Fruit fly (Drosophila melanogaster) whole organism, prepupa: Measurements from ENCODE around the gene CG7920.
A peak's percentile ranks its signal among the peaks of the same experiment; 100 is the strongest.

Experiments used
- Blimp-1 ChIP-seq: fragments of 200-800 bp; sonication (Bioruptor generic); optimal IDR thresholded peaks from 3 replicates; lab custom pipeline; 2017; ENCODE audit warnings: missing biosample characterization, missing genetic modification characterization, mild to moderate bottlenecking, moderate library complexity, missing genetic modification reagents
- CG10631 ChIP-seq: fragments of 200-800 bp; sonication (Bioruptor generic); optimal IDR thresholded peaks from 2 replicates; lab custom pipeline; 2016; ENCODE audit warnings: missing biosample characterization, missing genetic modification characterization
- CG11294 ChIP-seq: fragments of 200-800 bp; sonication (Bioruptor generic); IDR thresholded peaks from 2 replicates; pipeline ENCODE4 v1.3.6; 2022; ENCODE audit warnings: missing biosample characterization, missing genetic modification characterization
- CG11762 ChIP-seq: fragments of 200-800 bp; sonication (Bioruptor generic); optimal IDR thresholded peaks from 3 replicates; lab custom pipeline; 2016; ENCODE audit warnings: missing biosample characterization, missing genetic modification characterization; ENCODE audit not compliant: insufficient read depth
- CG11902 ChIP-seq: fragments of 200-800 bp; sonication (Bioruptor generic); optimal IDR thresholded peaks from 3 replicates; lab custom pipeline; 2016; ENCODE audit warnings: missing biosample characterization, missing genetic modification characterization
- CG15336 ChIP-seq: fragments of 200-800 bp; sonication (Bioruptor generic); IDR thresholded peaks from 2 replicates; pipeline ENCODE4 v1.3.6; 2022; ENCODE audit warnings: missing biosample characterization, missing genetic modification characterization
- CG1621 ChIP-seq: fragments of 200-800 bp; sonication (Bioruptor generic); optimal IDR thresholded peaks from 3 replicates; lab custom pipeline; 2018; ENCODE audit warnings: missing biosample characterization, mild to moderate bottlenecking, missing genetic modification characterization
- CG16779 ChIP-seq: fragments of 200-800 bp; sonication (Bioruptor generic); optimal IDR thresholded peaks from 3 replicates; lab custom pipeline; 2017; ENCODE audit warnings: missing biosample characterization, mild to moderate bottlenecking, missing genetic modification characterization
- CG31627 ChIP-seq: fragments of 200-800 bp; sonication (Bioruptor generic); optimal IDR thresholded peaks from 3 replicates; lab custom pipeline; 2016; ENCODE audit warnings: missing biosample characterization, missing genetic modification characterization
- CG32006 ChIP-seq: fragments of 200-800 bp; sonication (Bioruptor generic); optimal IDR thresholded peaks from 3 replicates; lab custom pipeline; 2017; ENCODE audit warnings: missing biosample characterization, mild to moderate bottlenecking, missing genetic modification characterization
- CG34406 ChIP-seq: fragments of 200-800 bp; sonication (Bioruptor generic); optimal IDR thresholded peaks from 3 replicates; lab custom pipeline; 2016; ENCODE audit warnings: missing biosample characterization, missing genetic modification characterization
- CG3919 ChIP-seq: fragments of 200-800 bp; sonication (Bioruptor generic); optimal IDR thresholded peaks from 3 replicates; lab custom pipeline; 2016; ENCODE audit warnings: missing biosample characterization, missing genetic modification characterization
- CG4318 ChIP-seq: fragments of 200-800 bp; sonication (Bioruptor generic); optimal IDR thresholded peaks from 3 replicates; lab custom pipeline; 2017; ENCODE audit warnings: missing biosample characterization, mild to moderate bottlenecking, missing genetic modification characterization
- CG6163 ChIP-seq: fragments of 200-800 bp; sonication (Bioruptor generic); IDR thresholded peaks from 3 replicates; pipeline ENCODE4 v1.3.6; 2022; ENCODE audit warnings: missing biosample characterization, missing genetic modification characterization
- CG6276 ChIP-seq: fragments of 200-800 bp; sonication (Bioruptor generic); optimal IDR thresholded peaks from 2 replicates; lab custom pipeline; 2017; ENCODE audit warnings: missing biosample characterization, mild to moderate bottlenecking, missing genetic modification characterization
- CG6792 ChIP-seq: fragments of 200-800 bp; sonication (Bioruptor generic); optimal IDR thresholded peaks from 3 replicates; lab custom pipeline; 2016; ENCODE audit warnings: missing biosample characterization, missing genetic modification characterization
- CG6854 ChIP-seq: fragments of 200-800 bp; sonication (Bioruptor generic); optimal IDR thresholded peaks from 2 replicates; lab custom pipeline; 2017; ENCODE audit warnings: missing biosample characterization, mild to moderate bottlenecking, missing genetic modification characterization
- CG7368 ChIP-seq: fragments of 200-800 bp; sonication (Bioruptor generic); optimal IDR thresholded peaks from 3 replicates; lab custom pipeline; 2016; ENCODE audit warnings: missing biosample characterization, missing genetic modification characterization
- CG8119 ChIP-seq: fragments of 200-800 bp; sonication (Bioruptor generic); IDR thresholded peaks from 3 replicates; pipeline ENCODE4 v1.3.6; 2022; ENCODE audit warnings: missing biosample characterization, missing genetic modification characterization
- CG8319 ChIP-seq: fragments of 200-800 bp; sonication (Bioruptor generic); optimal IDR thresholded peaks from 3 replicates; lab custom pipeline; 2016; ENCODE audit warnings: missing biosample characterization, missing genetic modification characterization
- CG8632 ChIP-seq: fragments of 200-800 bp; sonication (Bioruptor generic); optimal IDR thresholded peaks from 3 replicates; lab custom pipeline; 2016; ENCODE audit warnings: missing biosample characterization, missing genetic modification characterization
- CG9139 ChIP-seq: fragments of 200-800 bp; sonication (Bioruptor generic); optimal IDR thresholded peaks from 3 replicates; lab custom pipeline; 2017; ENCODE audit warnings: missing biosample characterization, mild to moderate bottlenecking, missing genetic modification characterization
- Eip75B ChIP-seq: fragments of 200-800 bp; sonication (Bioruptor generic); optimal IDR thresholded peaks from 3 replicates; lab custom pipeline; 2016; ENCODE audit warnings: missing biosample characterization, missing genetic modification characterization
- Eip78C ChIP-seq: fragments of 200-800 bp; sonication (Bioruptor generic); peaks from one replicate; lab custom pipeline; 2016; ENCODE audit warnings: missing biosample characterization, missing genetic modification characterization
- Ets21C ChIP-seq: fragments of 200-800 bp; sonication (Bioruptor generic); optimal IDR thresholded peaks from 3 replicates; lab custom pipeline; 2016; ENCODE audit warnings: missing biosample characterization, missing genetic modification characterization
- Ets96B ChIP-seq: fragments of 200-800 bp; optimal IDR thresholded peaks from 2 replicates; lab custom pipeline; 2019; ENCODE audit warnings: missing biosample characterization, mild to moderate bottlenecking, missing genetic modification characterization, moderate library complexity
- Hr38 ChIP-seq: sonication (Bioruptor generic); optimal IDR thresholded peaks from 2 replicates; lab custom pipeline; 2016; ENCODE audit warnings: missing biosample characterization, missing genetic modification characterization
- Hr39 ChIP-seq: fragments of 200-800 bp; sonication (Bioruptor generic); optimal IDR thresholded peaks from 2 replicates; lab custom pipeline; 2016; ENCODE audit warnings: missing biosample characterization, missing genetic modification characterization
- Hr4 ChIP-seq: fragments of 200-800 bp; sonication (Bioruptor generic); optimal IDR thresholded peaks from 3 replicates; lab custom pipeline; 2016; ENCODE audit warnings: missing biosample characterization, missing genetic modification characterization
- Lpt ChIP-seq: fragments of 200-800 bp; sonication (Bioruptor generic); optimal IDR thresholded peaks from 3 replicates; lab custom pipeline; 2016; ENCODE audit warnings: missing biosample characterization, missing genetic modification characterization
- Met ChIP-seq: fragments of 200-800 bp; sonication (Bioruptor generic); optimal IDR thresholded peaks from 3 replicates; lab custom pipeline; 2016; ENCODE audit warnings: missing biosample characterization, missing genetic modification characterization
- OdsH ChIP-seq: fragments of 200-800 bp; sonication (Bioruptor generic); optimal IDR thresholded peaks from 3 replicates; lab custom pipeline; 2016; ENCODE audit warnings: missing biosample characterization, missing genetic modification characterization
- Smox ChIP-seq: fragments of 200-800 bp; sonication (Bioruptor generic); optimal IDR thresholded peaks from 3 replicates; lab custom pipeline; 2016; ENCODE audit warnings: missing biosample characterization, missing genetic modification characterization
- Sox102F ChIP-seq: fragments of 200-800 bp; sonication (Bioruptor generic); optimal IDR thresholded peaks from 2 replicates; lab custom pipeline; 2016; ENCODE audit warnings: missing biosample characterization, mild to moderate bottlenecking, missing genetic modification characterization
- Sox14 ChIP-seq: fragments of 200-800 bp; sonication (Bioruptor generic); optimal IDR thresholded peaks from 3 replicates; lab custom pipeline; 2016; ENCODE audit warnings: missing biosample characterization, missing genetic modification characterization
- Sox15 ChIP-seq: fragments of 200-800 bp; sonication (Bioruptor generic); optimal IDR thresholded peaks from 3 replicates; lab custom pipeline; 2016; ENCODE audit warnings: missing biosample characterization, missing genetic modification characterization
- achi ChIP-seq: fragments of 200-800 bp; sonication (Bioruptor generic); optimal IDR thresholded peaks from 3 replicates; lab custom pipeline; 2016; ENCODE audit warnings: missing biosample characterization, missing genetic modification characterization
- acj6 ChIP-seq: fragments of 200-800 bp; sonication (Bioruptor generic); optimal IDR thresholded peaks from 3 replicates; lab custom pipeline; 2016; ENCODE audit warnings: missing biosample characterization, missing genetic modification characterization
- cyc ChIP-seq: fragments of 200-800 bp; sonication (Bioruptor generic); optimal IDR thresholded peaks from 3 replicates; lab custom pipeline; 2016; ENCODE audit warnings: missing biosample characterization, missing genetic modification characterization
- dac ChIP-seq: fragments of 200-800 bp; sonication (Bioruptor generic); optimal IDR thresholded peaks from 2 replicates; lab custom pipeline; 2017; ENCODE audit warnings: missing biosample characterization, mild to moderate bottlenecking, missing genetic modification characterization
- dsx ChIP-seq: fragments of 200-800 bp; optimal IDR thresholded peaks from 3 replicates; lab custom pipeline; 2019; ENCODE audit warnings: missing biosample characterization, mild to moderate bottlenecking, missing genetic modification characterization, moderate library complexity; ENCODE audit not compliant: poor library complexity, severe bottlenecking
- eg ChIP-seq: fragments of 200-800 bp; sonication (Bioruptor generic); IDR thresholded peaks from 3 replicates; pipeline ENCODE4 v1.3.6; 2022; ENCODE audit warnings: missing biosample characterization, missing genetic modification characterization
- esn ChIP-seq: fragments of 200-800 bp; sonication (Bioruptor generic); optimal IDR thresholded peaks from 2 replicates; lab custom pipeline; 2016; ENCODE audit warnings: missing biosample characterization, mild to moderate bottlenecking, missing genetic modification characterization, moderate library complexity
- fd59A ChIP-seq: fragments of 200-800 bp; sonication (Bioruptor generic); optimal IDR thresholded peaks from 2 replicates; lab custom pipeline; 2017; ENCODE audit warnings: missing biosample characterization, mild to moderate bottlenecking, missing genetic modification characterization, missing genetic modification reagents
- fd85E ChIP-seq: fragments of 200-800 bp; sonication (Bioruptor generic); optimal IDR thresholded peaks from 3 replicates; lab custom pipeline; 2016; ENCODE audit warnings: missing biosample characterization, missing genetic modification characterization
- net ChIP-seq: fragments of 200-800 bp; sonication (Bioruptor generic); optimal IDR thresholded peaks from 3 replicates; lab custom pipeline; 2016; ENCODE audit warnings: missing biosample characterization, missing genetic modification characterization
- pdm3 ChIP-seq: fragments of 200-800 bp; sonication (Bioruptor generic); optimal IDR thresholded peaks from 3 replicates; lab custom pipeline; 2016; ENCODE audit warnings: missing biosample characterization, missing genetic modification characterization
- salr ChIP-seq, 2 experiments: fragments of 200-800 bp; sonication (Bioruptor generic); optimal IDR thresholded peaks; 3 replicates each; lab custom pipeline; 2016 to 2018; ENCODE audit warnings: missing biosample characterization in 2 of 2, missing genetic modification characterization in 2 of 2, mild to moderate bottlenecking in 1 of 2
- spab ChIP-seq: fragments of 200-800 bp; sonication (Bioruptor generic); optimal IDR thresholded peaks from 2 replicates; lab custom pipeline; 2017; ENCODE audit warnings: missing biosample characterization, mild to moderate bottlenecking, missing genetic modification characterization, missing genetic modification reagents
- svp ChIP-seq: fragments of 200-800 bp; sonication (Bioruptor generic); peaks from one replicate; lab custom pipeline; 2016; ENCODE audit warnings: missing biosample characterization, missing genetic modification characterization
- topi ChIP-seq: fragments of 200-800 bp; sonication (Bioruptor generic); optimal IDR thresholded peaks from 3 replicates; lab custom pipeline; 2016; ENCODE audit warnings: missing biosample characterization, missing genetic modification characterization
- vri ChIP-seq: fragments of 200-800 bp; sonication (Bioruptor generic); optimal IDR thresholded peaks from 3 replicates; lab custom pipeline; 2016; ENCODE audit warnings: missing biosample characterization, mild to moderate bottlenecking, missing genetic modification characterization

The CG7920 gene

DNA sequence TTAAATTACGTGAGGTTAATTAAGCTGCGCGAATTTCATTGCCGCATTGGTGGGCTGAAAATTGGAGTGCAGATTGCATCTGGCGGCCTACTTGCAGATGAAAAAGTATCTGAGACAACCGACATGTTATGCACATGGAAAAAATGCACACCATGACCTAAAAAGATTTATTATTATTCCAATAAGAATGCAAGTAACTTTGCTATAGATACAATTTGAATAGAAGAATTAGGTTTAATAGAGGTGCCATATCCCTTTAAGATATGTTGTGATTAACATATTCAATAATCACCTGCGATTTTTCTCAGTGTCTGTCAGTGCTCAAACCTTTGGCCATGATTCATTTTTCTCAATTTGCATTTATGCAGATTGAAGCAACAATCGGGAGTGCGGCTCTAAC, 33.6 kb downstream of the CG7920 start (continued):
- no peak for TF ChIP-seq net (GFP tag; lab: Kevin White, UChicago)
- TF ChIP-seq Sox15 (GFP tag; lab: Kevin White, UChicago), result no peak
- TF ChIP-seq CG9139 (GFP tag; lab: Kevin White, UChicago), result no peak
- TF ChIP-seq CG34406, result peak; percentile 18

DNA sequence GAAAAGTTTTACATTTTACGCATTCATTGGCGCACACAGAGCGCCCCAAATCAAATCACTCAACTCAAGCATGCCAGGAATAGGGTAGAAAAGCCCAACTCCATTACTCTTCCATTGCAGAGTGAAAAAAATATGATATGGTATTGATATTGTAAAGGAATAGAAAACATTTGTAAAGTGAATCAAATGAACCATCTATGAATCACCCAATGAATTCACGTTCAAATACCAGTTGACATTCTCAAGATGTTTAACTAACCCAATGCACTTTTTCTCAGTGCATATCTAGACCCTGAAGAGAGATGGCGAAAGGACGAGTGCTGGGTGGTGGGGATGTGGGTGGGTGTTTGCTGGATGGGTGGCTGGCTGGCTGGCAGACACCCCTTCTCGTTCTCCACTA, 36.5 kb downstream of the CG7920 start:
- no peak for TF ChIP-seq salr (GFP tag; optimal IDR thresholded peaks at IDR 0.05; lab: Kevin White, UChicago)
- TF ChIP-seq esn (GFP tag; lab: Kevin White, UChicago), result no peak
- no peak for TF ChIP-seq CG11902 (GFP tag; lab: Kevin White, UChicago)
- no peak for TF ChIP-seq fd85E (GFP tag; lab: Kevin White, UChicago)
- no peak for TF ChIP-seq Smox (GFP tag; lab: Kevin White, UChicago)
- TF ChIP-seq dsx, result no peak
- TF ChIP-seq CG4318 (GFP tag; lab: Kevin White, UChicago), result no peak
- TF ChIP-seq CG6163, result peak; percentile 49; the same call in 2 of the 3 replicates
- peak; percentile 4 for TF ChIP-seq CG6792 (GFP tag; lab: Kevin White, UChicago)
- TF ChIP-seq Hr4 (GFP tag; lab: Kevin White, UChicago), result no peak
- TF ChIP-seq Eip78C (GFP tag; lab: Kevin White, UChicago), result peak; percentile 69
- no peak for TF ChIP-seq achi (GFP tag; lab: Kevin White, UChicago)
- no peak for TF ChIP-seq vri (GFP tag; lab: Kevin White, UChicago)
- no peak for TF ChIP-seq spab (GFP tag; lab: Kevin White, UChicago)
- TF ChIP-seq Hr39 (GFP tag; lab: Kevin White, UChicago), result peak; percentile 31
- peak; percentile 26 for TF ChIP-seq acj6 (GFP tag; lab: Kevin White, UChicago)
- no peak for TF ChIP-seq CG6854 (GFP tag; lab: Kevin White, UChicago)
- TF ChIP-seq Blimp-1 (GFP tag; lab: Kevin White, UChicago), result no peak
- no peak for TF ChIP-seq CG8319 (GFP tag; lab: Kevin White, UChicago)
- TF ChIP-seq CG31627 (GFP tag; lab: Kevin White, UChicago), result peak; percentile 17
- no peak for TF ChIP-seq CG15336 (GFP tag; lab: Robert Waterston, UW)
- TF ChIP-seq CG6276 (GFP tag; lab: Kevin White, UChicago), result no peak
- peak; percentile 71 for TF ChIP-seq svp
- peak; percentile 20 for TF ChIP-seq topi (GFP tag; lab: Kevin White, UChicago)
- TF ChIP-seq Met, result peak; percentile 9
- no peak for TF ChIP-seq Lpt (GFP tag; lab: Kevin White, UChicago)
- TF ChIP-seq CG8119 (GFP tag; lab: Robert Waterston, UW), result no peak
- no peak for TF ChIP-seq CG1621 (tag; lab: Kevin White, UChicago)
- peak; percentile 8 for TF ChIP-seq CG3919 (GFP tag; lab: Kevin White, UChicago)
- TF ChIP-seq Sox14 (GFP tag; lab: Kevin White, UChicago), result no peak
- no peak for TF ChIP-seq dac
- TF ChIP-seq Ets21C (GFP tag; lab: Kevin White, UChicago), result no peak
- no peak for TF ChIP-seq CG8632 (GFP tag; lab: Kevin White, UChicago)
- peak; percentile 10 for TF ChIP-seq CG32006
- TF ChIP-seq Hr38 (GFP tag; lab: Kevin White, UChicago), result no peak
- no peak for TF ChIP-seq eg (GFP tag; lab: Robert Waterston, UW)
- peak; percentile 1 for TF ChIP-seq CG10631 (GFP tag; lab: Kevin White, UChicago)
- TF ChIP-seq CG11294, result no peak
- peak; percentile 16 for TF ChIP-seq cyc (GFP tag; lab: Kevin White, UChicago)
- TF ChIP-seq fd59A, result peak; percentile 4
- TF ChIP-seq Sox102F (GFP tag; lab: Kevin White, UChicago), result peak; percentile 22
- no peak for TF ChIP-seq CG16779
- peak; percentile 14 for TF ChIP-seq pdm3
- peak; percentile 20 for TF ChIP-seq OdsH (GFP tag; lab: Kevin White, UChicago)
- TF ChIP-seq CG7368 (GFP tag; lab: Kevin White, UChicago), result no peak
- TF ChIP-seq Ets96B (tag; lab: Kevin White, UChicago), result peak; percentile 30
- no peak for TF ChIP-seq CG11762 (GFP tag; lab: Kevin White, UChicago)
- no peak for TF ChIP-seq Sox15 (GFP tag; lab: Kevin White, UChicago)
- peak; percentile 1 for TF ChIP-seq Eip75B
